Fruit fly (Drosophila melanogaster) whole organism, embryonic: ENCODE results near the gene Rbm13.

Experiments used
- Atf-2 ChIP-seq: fragments of 200-800 bp; sonication (Bioruptor generic); optimal IDR thresholded peaks from 2 replicates; lab custom pipeline; 2016; ENCODE audit warnings: missing biosample characterization, missing genetic modification characterization
- Bdp1 ChIP-seq: fragments of 200-800 bp; sonication (Bioruptor generic); optimal IDR thresholded peaks from 3 replicates; lab custom pipeline; 2016; ENCODE audit warnings: missing biosample characterization, missing genetic modification characterization
- CG10366 ChIP-seq: fragments of 200-800 bp; sonication (Bioruptor generic); IDR thresholded peaks from 2 replicates; pipeline ENCODE4 v1.3.6; 2022; ENCODE audit warnings: missing biosample characterization, missing genetic modification characterization
- CG11504 ChIP-seq: fragments of 200-800 bp; sonication (Bioruptor generic); optimal IDR thresholded peaks from 3 replicates; lab custom pipeline; 2019; ENCODE audit warnings: missing biosample characterization, mild to moderate bottlenecking, missing genetic modification characterization, moderate library complexity
- CG11696 ChIP-seq: fragments of 200-800 bp; sonication (Bioruptor generic); IDR thresholded peaks from 2 replicates; pipeline ENCODE4 v1.3.6; 2022; ENCODE audit warnings: missing biosample characterization, missing genetic modification characterization
- CG12155 ChIP-seq: fragments of 200-800 bp; sonication (Bioruptor generic); optimal IDR thresholded peaks from 3 replicates; lab custom pipeline; 2016; ENCODE audit warnings: missing biosample characterization, missing genetic modification characterization
- CG12744 ChIP-seq: fragments of 200-800 bp; sonication (Bioruptor generic); optimal IDR thresholded peaks from 2 replicates; lab custom pipeline; 2016; ENCODE audit warnings: missing biosample characterization, missing genetic modification characterization
- CG15073 ChIP-seq: fragments of 200-800 bp; sonication (Bioruptor generic); optimal IDR thresholded peaks from 2 replicates; lab custom pipeline; 2016; ENCODE audit warnings: missing biosample characterization, missing genetic modification characterization
- CG18599 ChIP-seq: fragments of 200-800 bp; sonication (Bioruptor generic); optimal IDR thresholded peaks from 3 replicates; lab custom pipeline; 2017; ENCODE audit warnings: missing biosample characterization, missing genetic modification characterization, mild to moderate bottlenecking, moderate library complexity, missing genetic modification reagents
- CG18619 ChIP-seq: fragments of 200-800 bp; sonication (Bioruptor generic); optimal IDR thresholded peaks from 3 replicates; lab custom pipeline; 2017; ENCODE audit warnings: missing biosample characterization, mild to moderate bottlenecking, missing genetic modification characterization
- CG2116 ChIP-seq: fragments of 200-800 bp; sonication (Bioruptor generic); optimal IDR thresholded peaks from 3 replicates; lab custom pipeline; 2018; ENCODE audit warnings: missing biosample characterization, mild to moderate bottlenecking, missing genetic modification characterization
- CG2875 ChIP-seq: fragments of 200-800 bp; sonication (Bioruptor generic); optimal IDR thresholded peaks from 2 replicates; lab custom pipeline; 2017; ENCODE audit warnings: missing biosample characterization, mild to moderate bottlenecking, missing genetic modification characterization, missing genetic modification reagents
- CG2889 ChIP-seq: fragments of 200-800 bp; sonication (Bioruptor generic); IDR thresholded peaks from 3 replicates; pipeline ENCODE4 v1.3.6; 2022; ENCODE audit warnings: missing biosample characterization, missing genetic modification characterization
- CG3407 ChIP-seq: fragments of 200-800 bp; sonication (Bioruptor generic); optimal IDR thresholded peaks from 2 replicates; lab custom pipeline; 2018; ENCODE audit warnings: missing biosample characterization, mild to moderate bottlenecking, missing genetic modification characterization
- CG34422 ChIP-seq: fragments of 200-800 bp; sonication (Bioruptor generic); IDR thresholded peaks from 3 replicates; pipeline ENCODE4 v1.3.6; 2022; ENCODE audit warnings: missing biosample characterization, missing genetic modification characterization
- CG7271 ChIP-seq: fragments of 200-800 bp; sonication (Bioruptor generic); optimal IDR thresholded peaks from 2 replicates; lab custom pipeline; 2018; ENCODE audit warnings: missing biosample characterization, mild to moderate bottlenecking, missing genetic modification characterization, moderate library complexity
- CG7786 ChIP-seq: fragments of 200-800 bp; sonication (Bioruptor generic); optimal IDR thresholded peaks from 2 replicates; lab custom pipeline; 2016; ENCODE audit warnings: missing biosample characterization, missing genetic modification characterization
- Eip74EF ChIP-seq, 2 experiments: fragments of 200-800 bp in 1 of 2; fragments of >200 bp in 1 of 2; sonication (Bioruptor generic) in 1 of 2; optimal IDR thresholded peaks; 2 replicates each; lab custom pipeline; 2017 to 2019; ENCODE audit warnings: missing biosample characterization in 2 of 2, missing genetic modification characterization in 2 of 2, mild to moderate bottlenecking in 1 of 2, moderate library complexity in 1 of 2
- H2.0 ChIP-seq: fragments of 200-800 bp; sonication (Bioruptor generic); IDR thresholded peaks from 2 replicates; pipeline ENCODE4 v1.3.6; 2022; ENCODE audit warnings: missing biosample characterization, missing genetic modification characterization
- Hr51 ChIP-seq, 2 experiments: fragments of 200-800 bp; sonication (Bioruptor generic); optimal IDR thresholded peaks; 2 replicates in 1 of 2; 3 replicates in 1 of 2; lab custom pipeline; 2016 to 2018; ENCODE audit warnings: missing biosample characterization in 2 of 2, missing genetic modification characterization in 2 of 2, mild to moderate bottlenecking in 1 of 2, moderate library complexity in 1 of 2
- Meics ChIP-seq: fragments of 200-800 bp; sonication (Bioruptor generic); optimal IDR thresholded peaks from 2 replicates; lab custom pipeline; 2017; ENCODE audit warnings: missing biosample characterization, mild to moderate bottlenecking, missing genetic modification characterization
- NFAT ChIP-seq: fragments of 200-800 bp; sonication (Bioruptor generic); IDR thresholded peaks from 2 replicates; pipeline ENCODE4 v1.3.6; 2022; ENCODE audit warnings: missing biosample characterization, missing genetic modification characterization
- Neu2 ChIP-seq: fragments of 200-800 bp; sonication (Bioruptor generic); optimal IDR thresholded peaks from 3 replicates; lab custom pipeline; 2016; ENCODE audit warnings: missing biosample characterization, missing genetic modification characterization, borderline replicate concordance
- Nf-YB ChIP-seq: fragments of 200-800 bp; sonication (Bioruptor generic); optimal IDR thresholded peaks from 3 replicates; lab custom pipeline; 2019; ENCODE audit warnings: missing biosample characterization, mild to moderate bottlenecking, missing genetic modification characterization, moderate library complexity
- Ravus ChIP-seq: fragments of 200-800 bp; sonication (Bioruptor generic); IDR thresholded peaks from 2 replicates; pipeline ENCODE4 v1.3.6; 2022; ENCODE audit warnings: missing biosample characterization, missing genetic modification characterization
- Sry-β ChIP-seq: fragments of 200-800 bp; sonication (Bioruptor generic); optimal IDR thresholded peaks from 2 replicates; lab custom pipeline; 2018; ENCODE audit warnings: missing biosample characterization, mild to moderate bottlenecking, missing genetic modification characterization, moderate library complexity
- TFAM ChIP-seq: fragments of 200-800 bp; sonication (Bioruptor generic); optimal IDR thresholded peaks from 2 replicates; lab custom pipeline; 2017; ENCODE audit warnings: missing biosample characterization, missing genetic modification characterization, inconsistent platforms
- YL-1 ChIP-seq: fragments of 200-800 bp; sonication (Bioruptor generic); optimal IDR thresholded peaks from 3 replicates; lab custom pipeline; 2017; ENCODE audit warnings: missing biosample characterization, mild to moderate bottlenecking, missing genetic modification characterization
- ab ChIP-seq: fragments of 200-800 bp; sonication (Bioruptor generic); optimal IDR thresholded peaks from 2 replicates; lab custom pipeline; 2016; ENCODE audit warnings: missing biosample characterization, missing genetic modification characterization
- aop ChIP-seq: fragments of 200-800 bp; sonication (Bioruptor generic); IDR thresholded peaks from 2 replicates; pipeline ENCODE4 v1.3.6; 2022; ENCODE audit warnings: missing biosample characterization, missing genetic modification characterization
- bbx ChIP-seq: fragments of 200-800 bp; sonication (Bioruptor generic); IDR thresholded peaks from 2 replicates; pipeline ENCODE4 v1.3.6; 2022; ENCODE audit warnings: missing biosample characterization, missing genetic modification characterization; ENCODE audit not compliant: partially characterized antibody
- dimm ChIP-seq: fragments of 200-800 bp; sonication (Bioruptor generic); IDR thresholded peaks from 2 replicates; pipeline ENCODE4 v1.3.6; 2022; ENCODE audit warnings: missing biosample characterization, missing genetic modification characterization
- disco-r ChIP-seq: fragments of 200-800 bp; sonication (Bioruptor generic); optimal IDR thresholded peaks from 2 replicates; lab custom pipeline; 2016; ENCODE audit warnings: missing biosample characterization, missing genetic modification characterization
- dysf ChIP-seq: fragments of 200-800 bp; sonication (Bioruptor generic); IDR thresholded peaks from 3 replicates; pipeline ENCODE4 v1.3.6; 2022; ENCODE audit warnings: missing biosample characterization, missing genetic modification characterization
- eyg ChIP-seq: fragments of 200-800 bp; sonication (Bioruptor generic); optimal IDR thresholded peaks from 3 replicates; lab custom pipeline; 2016; ENCODE audit warnings: missing biosample characterization, missing genetic modification characterization
- gcm ChIP-seq: fragments of 200-800 bp; sonication (Bioruptor generic); optimal IDR thresholded peaks from 2 replicates; lab custom pipeline; 2019; ENCODE audit warnings: missing biosample characterization, mild to moderate bottlenecking, missing genetic modification characterization, moderate library complexity
- gcm2 ChIP-seq: fragments of 200-800 bp; sonication (Bioruptor generic); optimal IDR thresholded peaks from 2 replicates; lab custom pipeline; 2016; ENCODE audit warnings: missing biosample characterization, missing genetic modification characterization
- gfzf ChIP-seq: fragments of 200-800 bp; sonication (Bioruptor generic); optimal IDR thresholded peaks from 2 replicates; lab custom pipeline; 2016; ENCODE audit warnings: missing biosample characterization, mild to moderate bottlenecking, missing genetic modification characterization, moderate library complexity
- gro ChIP-seq: fragments of 200-800 bp; sonication (Bioruptor generic); optimal IDR thresholded peaks from 2 replicates; lab custom pipeline; 2016; ENCODE audit warnings: missing biosample characterization, missing genetic modification characterization
- jigr1 ChIP-seq: fragments of 200-800 bp; sonication (Bioruptor generic); IDR thresholded peaks from 3 replicates; pipeline ENCODE4 v1.3.6; 2022; ENCODE audit warnings: missing biosample characterization, missing genetic modification characterization
- jing ChIP-seq: fragments of 200-800 bp; sonication (Bioruptor generic); optimal IDR thresholded peaks from 2 replicates; lab custom pipeline; 2018; ENCODE audit warnings: missing biosample characterization, mild to moderate bottlenecking, missing genetic modification characterization
- jumu ChIP-seq: fragments of 200-800 bp; sonication (Bioruptor generic); optimal IDR thresholded peaks from 3 replicates; lab custom pipeline; 2016; ENCODE audit warnings: missing biosample characterization, missing genetic modification characterization
- nau ChIP-seq: fragments of 200-800 bp; sonication (Bioruptor generic); optimal IDR thresholded peaks from 3 replicates; lab custom pipeline; 2017; ENCODE audit warnings: missing biosample characterization, mild to moderate bottlenecking, missing genetic modification characterization, missing genetic modification reagents
- onecut ChIP-seq: fragments of 200-800 bp; sonication (Bioruptor generic); IDR thresholded peaks from 2 replicates; pipeline ENCODE4 v1.3.6; 2022; ENCODE audit warnings: missing biosample characterization, missing genetic modification characterization
- p53 ChIP-seq: fragments of 200-800 bp; sonication (Bioruptor generic); optimal IDR thresholded peaks from 2 replicates; lab custom pipeline; 2016; ENCODE audit warnings: missing biosample characterization, missing genetic modification characterization
- pum ChIP-seq: fragments of 200-800 bp; sonication (Bioruptor generic); optimal IDR thresholded peaks from 2 replicates; lab custom pipeline; 2016; ENCODE audit warnings: missing biosample characterization, missing genetic modification characterization
- ro ChIP-seq: fragments of 200-800 bp; sonication (Bioruptor generic); IDR thresholded peaks from 2 replicates; pipeline ENCODE4 v1.3.6; 2022; ENCODE audit warnings: missing biosample characterization, missing genetic modification characterization
- tx ChIP-seq: fragments of 200-800 bp; sonication (Bioruptor generic); optimal IDR thresholded peaks from 2 replicates; lab custom pipeline; 2016; ENCODE audit warnings: missing biosample characterization, missing genetic modification characterization
- z ChIP-seq: fragments of 200-800 bp; sonication (Bioruptor generic); IDR thresholded peaks from 3 replicates; pipeline ENCODE4 v1.3.6; 2022; ENCODE audit warnings: missing biosample characterization, missing genetic modification characterization

The Rbm13 gene

DNA sequence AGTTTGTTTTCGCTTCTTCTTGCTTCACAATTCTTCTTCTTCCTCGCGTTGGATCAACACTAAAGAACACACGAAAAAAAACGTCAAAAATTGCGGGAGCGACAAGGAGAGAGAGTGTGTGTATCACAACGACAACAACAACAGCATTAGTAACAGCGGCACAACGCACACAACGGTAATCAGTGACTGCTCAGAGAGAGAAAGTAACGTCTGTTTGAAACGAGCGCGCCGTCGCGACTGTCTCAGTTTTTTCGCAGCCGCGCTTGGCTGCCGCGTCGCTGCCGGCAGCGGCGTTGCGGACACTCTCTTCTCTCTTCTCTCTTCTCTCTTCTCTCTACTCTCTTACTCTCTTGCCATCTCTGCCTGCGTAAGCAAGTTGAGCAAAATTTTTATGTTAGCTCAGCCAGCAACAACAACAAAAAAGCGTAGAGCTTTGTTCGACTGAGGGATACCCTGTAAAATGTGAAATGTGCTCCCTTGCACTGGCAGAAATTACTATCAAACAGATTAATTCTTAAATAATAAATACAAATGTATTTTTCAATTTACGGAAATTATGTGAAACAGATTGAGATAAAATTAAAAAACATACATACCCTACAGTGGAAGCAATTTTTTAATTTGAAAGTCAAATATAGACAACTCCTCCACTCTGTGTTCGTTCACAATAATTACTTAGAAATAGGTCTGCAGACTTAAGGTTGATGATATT, 9.8 kb upstream of the Rbm13 start (continued):
- TF ChIP-seq CG7271 (tag; lab: Kevin White, UChicago): no peak
- peak; percentile 37 for TF ChIP-seq CG3407 (GFP tag; lab: Kevin White, UChicago)
- TF ChIP-seq z (GFP tag; lab: Robert Waterston, UW): 0 out of 3 replicates have a peak, but pooled peaks have one; percentile 36
- TF ChIP-seq ab (GFP tag; lab: Kevin White, UChicago): no peak
- no peak for TF ChIP-seq dimm (GFP tag; lab: Robert Waterston, UW)
- TF ChIP-seq CG7786 (GFP tag; lab: Kevin White, UChicago): no peak
- peak; percentile 44 for TF ChIP-seq Nf-YB (GFP tag; lab: Kevin White, UChicago)
- TF ChIP-seq gcm2 (GFP tag; lab: Kevin White, UChicago): peak; percentile 5
- TF ChIP-seq gcm (GFP tag; lab: Kevin White, UChicago): peak; percentile 44
- TF ChIP-seq CG18599 (GFP tag; lab: Kevin White, UChicago): peak; percentile 49
- no peak for TF ChIP-seq CG2116 (GFP tag; lab: Kevin White, UChicago)
- no peak for TF ChIP-seq nau (GFP tag; lab: Kevin White, UChicago)
- no peak for TF ChIP-seq gro (GFP tag; lab: Kevin White, UChicago)
- TF ChIP-seq NFAT (GFP tag; lab: Robert Waterston, UW): peak; percentile 10; the same call in 1 of the 2 replicates
- TF ChIP-seq jigr1 (GFP tag; lab: Robert Waterston, UW): no peak
- TF ChIP-seq Eip74EF (GFP tag; optimal IDR thresholded peaks at IDR 0.05; lab: Kevin White, UChicago): peak in 1 of 2 experiments; percentile 46
- TF ChIP-seq TFAM: no peak
- no peak for TF ChIP-seq jumu
- TF ChIP-seq CG18619 (GFP tag; lab: Kevin White, UChicago): peak; percentile 53
- no peak; the same call in 2 of the 3 replicates for TF ChIP-seq CG2889 (GFP tag; lab: Robert Waterston, UW)
- peak; percentile 38 for TF ChIP-seq Ravus (GFP tag; lab: Robert Waterston, UW)
- TF ChIP-seq eyg: no peak
- peak; percentile 27 for TF ChIP-seq Bdp1 (GFP tag; lab: Kevin White, UChicago)
- TF ChIP-seq Meics (GFP tag; lab: Kevin White, UChicago): peak; percentile 73
- peak; percentile 53; the same call in 1 of the 2 replicates for TF ChIP-seq CG11696 (GFP tag; lab: Robert Waterston, UW)
- no peak for TF ChIP-seq gfzf (GFP tag; lab: Kevin White, UChicago)
- peak; percentile 61; the same call in 2 of the 3 replicates for TF ChIP-seq CG34422 (GFP tag; lab: Robert Waterston, UW)
- TF ChIP-seq CG11504 (tag; lab: Kevin White, UChicago): peak; percentile 85
- peak; percentile 69 for TF ChIP-seq CG10366
- peak; percentile 15 for TF ChIP-seq pum (GFP tag; lab: Kevin White, UChicago)
- peak; percentile 55 for TF ChIP-seq Neu2 (GFP tag; lab: Kevin White, UChicago)
- TF ChIP-seq tx (GFP tag; lab: Kevin White, UChicago): no peak
- no peak for TF ChIP-seq p53 (GFP tag; lab: Kevin White, UChicago)
- TF ChIP-seq YL-1 (GFP tag; lab: Kevin White, UChicago): no peak
- TF ChIP-seq Atf-2 (GFP tag; lab: Kevin White, UChicago): peak; percentile 13
- peak; percentile 11 for TF ChIP-seq disco-r (GFP tag; lab: Kevin White, UChicago)
- TF ChIP-seq bbx (GFP tag; lab: Robert Waterston, UW): no peak
- TF ChIP-seq aop: no peak
- TF ChIP-seq ro (GFP tag; lab: Robert Waterston, UW): no peak
- peak; percentile 84 for TF ChIP-seq dysf (GFP tag; lab: Robert Waterston, UW)
- peak; percentile 15 for TF ChIP-seq CG2875
- TF ChIP-seq jing (GFP tag; lab: Kevin White, UChicago): peak; percentile 28
- TF ChIP-seq Sry-β (GFP tag; lab: Kevin White, UChicago): peak; percentile 39
- no peak for TF ChIP-seq CG12744
- peak; percentile 45 for TF ChIP-seq onecut (GFP tag; lab: Robert Waterston, UW)
- TF ChIP-seq Hr51 (GFP tag; optimal IDR thresholded peaks at IDR 0.05; lab: Kevin White, UChicago): peak; percentile 10 to 86
- peak; percentile 67 for TF ChIP-seq H2.0 (GFP tag; lab: Robert Waterston, UW)
- TF ChIP-seq CG12155 (GFP tag; lab: Kevin White, UChicago): peak; percentile 68
- TF ChIP-seq CG15073 (GFP tag; lab: Kevin White, UChicago): no peak
